Fruit fly (Drosophila melanogaster): ENCODE results near the gene Obp28a.

- TF ChIP-seq EcR (GFP tag; optimal IDR thresholded peaks at IDR 0.05) (no peak), psq (optimal IDR thresholded peaks at IDR 0.05) (no peak), pan (optimal IDR thresholded peaks at IDR 0.05) (no peak)
Measured at dm6 chr2L:7530437-7531091, 33.4 kb upstream of the Obp28a start.

Data from whole organism.